Fruit fly (Drosophila melanogaster) whole organism, pupa: ENCODE data around the gene mab-21.

Source experiments
- CG10348 ChIP-seq: fragments of 200-800 bp; sonication (Bioruptor generic); IDR thresholded peaks from 2 replicates; pipeline ENCODE4 v1.3.6; 2022; ENCODE audit warnings: missing biosample characterization, missing genetic modification characterization
- CG12605 ChIP-seq: fragments of 200-800 bp; sonication (Bioruptor generic); IDR thresholded peaks from 2 replicates; pipeline ENCODE4 v1.3.6; 2022; ENCODE audit warnings: missing biosample characterization, missing genetic modification characterization
- CG13204 ChIP-seq: fragments of 200-800 bp; sonication (Bioruptor generic); optimal IDR thresholded peaks from 2 replicates; lab custom pipeline; 2018; ENCODE audit warnings: missing biosample characterization, mild to moderate bottlenecking, missing genetic modification characterization, moderate library complexity
- CG14655 ChIP-seq: fragments of 200-800 bp; sonication (Bioruptor generic); optimal IDR thresholded peaks from 3 replicates; lab custom pipeline; 2017; ENCODE audit warnings: mild to moderate bottlenecking, missing biosample characterization, missing genetic modification reagents, missing genetic modification characterization
- CG15710 ChIP-seq: fragments of 200-800 bp; sonication (Bioruptor generic); optimal IDR thresholded peaks from 2 replicates; lab custom pipeline; 2018; ENCODE audit warnings: missing biosample characterization, mild to moderate bottlenecking, missing genetic modification characterization, moderate library complexity
- CG17806 ChIP-seq: fragments of 200-800 bp; sonication (Bioruptor generic); optimal IDR thresholded peaks from 2 replicates; lab custom pipeline; 2018; ENCODE audit warnings: missing biosample characterization, mild to moderate bottlenecking, missing genetic modification characterization, moderate library complexity
- CG32121 ChIP-seq: fragments of 200-800 bp; sonication (Bioruptor generic); IDR thresholded peaks from 2 replicates; pipeline ENCODE4 v1.3.6; 2022; ENCODE audit warnings: missing biosample characterization, missing genetic modification characterization
- CG34367 ChIP-seq: fragments of 200-800 bp; sonication (Bioruptor generic); optimal IDR thresholded peaks from 2 replicates; lab custom pipeline; 2018; ENCODE audit warnings: missing biosample characterization, mild to moderate bottlenecking, missing genetic modification characterization
- CG4496 ChIP-seq: fragments of 200-800 bp; sonication (Bioruptor generic); IDR thresholded peaks from 3 replicates; pipeline ENCODE4 v1.3.6; 2022; ENCODE audit warnings: missing biosample characterization, missing genetic modification characterization
- CG8159 ChIP-seq: fragments of 200-800 bp; sonication (Bioruptor generic); optimal IDR thresholded peaks from 3 replicates; lab custom pipeline; 2018; ENCODE audit warnings: missing biosample characterization, mild to moderate bottlenecking, missing genetic modification characterization, moderate library complexity
- CG8301 ChIP-seq: fragments of 200-800 bp; sonication (Bioruptor generic); optimal IDR thresholded peaks from 2 replicates; lab custom pipeline; 2018; ENCODE audit warnings: missing biosample characterization, mild to moderate bottlenecking, missing genetic modification characterization
- CG9948 ChIP-seq: fragments of 200-800 bp; sonication (Bioruptor generic); optimal IDR thresholded peaks from 2 replicates; lab custom pipeline; 2018; ENCODE audit warnings: missing biosample characterization, mild to moderate bottlenecking, missing genetic modification characterization, moderate library complexity
- D1 ChIP-seq: fragments of 200-800 bp; sonication (Bioruptor generic); optimal IDR thresholded peaks from 2 replicates; lab custom pipeline; 2018; ENCODE audit warnings: missing biosample characterization, mild to moderate bottlenecking, missing genetic modification characterization, moderate library complexity
- EcR ChIP-seq: fragments of 200-800 bp; sonication (Bioruptor generic); optimal IDR thresholded peaks from 3 replicates; lab custom pipeline; 2019; ENCODE audit warnings: missing biosample characterization, missing genetic modification characterization, mild to moderate bottlenecking, moderate library complexity, missing genetic modification reagents
- Ets98B ChIP-seq: fragments of 200-800 bp; sonication (Bioruptor generic); IDR thresholded peaks from 2 replicates; pipeline ENCODE4 v1.3.6; 2022; ENCODE audit warnings: missing biosample characterization, missing genetic modification characterization
- Pif1A ChIP-seq: fragments of 200-800 bp; sonication (Bioruptor generic); optimal IDR thresholded peaks from 3 replicates; lab custom pipeline; 2016; ENCODE audit warnings: missing biosample characterization, missing genetic modification characterization
- Pif1B ChIP-seq: fragments of 200-800 bp; sonication (Bioruptor generic); optimal IDR thresholded peaks from 3 replicates; lab custom pipeline; 2016; ENCODE audit warnings: missing biosample characterization, missing genetic modification characterization
- Snoo ChIP-seq: fragments of 200-800 bp; sonication (Bioruptor generic); optimal IDR thresholded peaks from 3 replicates; lab custom pipeline; 2017; ENCODE audit warnings: missing biosample characterization, mild to moderate bottlenecking, missing genetic modification characterization, inconsistent platforms
- fd96Ca ChIP-seq: fragments of 200-800 bp; sonication (Bioruptor generic); IDR thresholded peaks from 3 replicates; pipeline ENCODE4 v1.3.6; 2022; ENCODE audit warnings: missing biosample characterization, missing genetic modification characterization
- gl ChIP-seq: fragments of 200-800 bp; sonication (Bioruptor generic); optimal IDR thresholded peaks from 2 replicates; lab custom pipeline; 2018; ENCODE audit warnings: missing biosample characterization, mild to moderate bottlenecking, missing genetic modification characterization
- rn ChIP-seq: fragments of 200-800 bp; sonication (Bioruptor generic); IDR thresholded peaks from 2 replicates; pipeline ENCODE4 v1.3.6; 2022; ENCODE audit warnings: missing biosample characterization, missing genetic modification characterization

mab-21 gene

DNA sequence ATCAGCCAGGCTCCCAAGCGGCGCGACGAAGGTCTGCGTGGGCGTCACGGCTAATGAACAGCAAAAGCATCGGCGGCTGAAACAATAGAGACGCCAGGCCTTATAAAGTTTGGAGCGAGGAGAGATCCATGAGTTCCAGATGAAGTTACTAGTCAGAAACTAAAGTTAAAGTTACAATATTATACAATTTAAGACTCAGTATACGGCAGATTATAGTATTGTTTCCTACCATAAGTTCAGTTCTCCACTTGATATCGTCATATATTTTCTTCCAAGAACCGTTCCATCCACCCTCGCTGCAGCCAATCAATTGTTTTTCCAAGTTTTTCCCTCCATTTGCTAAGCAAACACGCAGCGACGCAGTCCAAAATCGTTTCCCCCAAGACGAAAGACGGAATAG, 29.6 kb downstream of the mab-21 start:
- TF ChIP-seq gl (tag; lab: Kevin White, UChicago) (no peak), CG32121 (GFP tag; lab: Robert Waterston, UW) (no peak), Pif1A (GFP tag; lab: Kevin White, UChicago) (no peak), CG12605 (GFP tag; lab: Robert Waterston, UW) (no peak), CG13204 (GFP tag; lab: Kevin White, UChicago) (no peak), CG34367 (tag; lab: Kevin White, UChicago) (no peak), CG9948 (tag; lab: Kevin White, UChicago) (no peak), EcR (GFP tag; lab: Kevin White, UChicago) (no peak), CG14655 (GFP tag; lab: Kevin White, UChicago) (no peak), CG8159 (no peak), D1 (tag; lab: Kevin White, UChicago) (no peak), Pif1B (GFP tag; lab: Kevin White, UChicago) (no peak), CG8301 (tag; lab: Kevin White, UChicago) (no peak), CG10348 (GFP tag; lab: Robert Waterston, UW) (no peak), Ets98B (GFP tag; lab: Robert Waterston, UW) (no peak), fd96Ca (GFP tag; lab: Robert Waterston, UW) (no peak), rn (GFP tag; lab: Robert Waterston, UW) (no peak), Snoo (tag; lab: Kevin White, UChicago) (no peak), CG15710 (tag; lab: Kevin White, UChicago) (no peak)

DNA sequence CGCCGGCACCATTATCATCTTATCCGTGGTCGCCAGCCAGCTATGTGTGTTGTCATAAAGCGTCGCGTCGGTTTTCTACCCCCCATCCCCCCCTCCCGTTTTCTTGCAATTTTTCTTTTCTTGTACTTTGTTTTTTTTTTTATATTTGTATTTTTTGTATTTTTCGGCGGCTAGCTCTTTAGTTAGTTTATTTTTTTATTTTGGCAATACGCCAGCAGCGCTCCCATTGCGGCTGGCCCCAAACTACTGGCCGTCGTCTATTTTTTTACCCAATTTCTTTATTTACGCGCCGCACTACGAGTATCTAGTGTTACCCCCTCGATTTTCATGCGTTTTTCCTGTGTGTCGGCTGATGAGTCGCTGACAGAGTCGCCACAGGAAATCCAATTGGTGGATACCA, 31.6 kb downstream of the mab-21 start:
- TF ChIP-seq CG13204 (GFP tag; lab: Kevin White, UChicago), result no peak
- TF ChIP-seq Ets98B (GFP tag; lab: Robert Waterston, UW), result peak; percentile 50
- no peak for TF ChIP-seq CG10348 (GFP tag; lab: Robert Waterston, UW)
- TF ChIP-seq EcR (GFP tag; lab: Kevin White, UChicago), result no peak
- no peak for TF ChIP-seq CG9948 (tag; lab: Kevin White, UChicago)
- TF ChIP-seq CG4496 (GFP tag; lab: Robert Waterston, UW), result peak; percentile 26; the same call in 1 of the 3 replicates
- TF ChIP-seq rn (GFP tag; lab: Robert Waterston, UW), result no peak
- no peak for TF ChIP-seq gl (tag; lab: Kevin White, UChicago)
- TF ChIP-seq CG15710 (tag; lab: Kevin White, UChicago), result no peak
- no peak for TF ChIP-seq D1 (tag; lab: Kevin White, UChicago)
- TF ChIP-seq Snoo (tag; lab: Kevin White, UChicago), result no peak
- TF ChIP-seq CG32121 (GFP tag; lab: Robert Waterston, UW), result peak; percentile 23; the same call in 1 of the 2 replicates
- TF ChIP-seq CG14655 (GFP tag; lab: Kevin White, UChicago), result no peak
- TF ChIP-seq CG12605 (GFP tag; lab: Robert Waterston, UW), result peak; percentile 11; the same call in 1 of the 2 replicates
- TF ChIP-seq, all 21 proteins: peak for 4

DNA sequence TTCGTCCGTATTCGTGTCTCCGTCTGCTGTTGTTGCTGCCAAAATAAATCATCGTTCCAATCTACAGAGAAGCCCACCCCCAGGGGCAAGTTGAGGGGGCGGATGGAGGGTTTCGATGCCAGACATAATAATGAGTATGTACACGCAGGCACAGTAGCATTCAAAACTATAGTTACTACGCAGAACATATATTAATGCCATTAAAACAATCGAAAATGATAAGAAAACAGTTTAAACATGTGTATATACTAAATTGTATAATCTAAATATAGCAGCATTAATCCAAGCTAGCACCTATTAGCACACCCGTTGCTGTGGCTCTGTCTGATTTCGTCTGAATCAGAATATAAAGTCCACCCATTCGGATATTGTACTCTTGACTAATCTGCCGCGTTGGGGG, 32.1 kb downstream of the mab-21 start:
- TF ChIP-seq fd96Ca (GFP tag; lab: Robert Waterston, UW), result peak; percentile 79
- peak; percentile 72 for TF ChIP-seq CG32121 (GFP tag; lab: Robert Waterston, UW)
- peak; percentile 60 for TF ChIP-seq CG34367 (tag; lab: Kevin White, UChicago)
- TF ChIP-seq CG4496 (GFP tag; lab: Robert Waterston, UW), result peak; percentile 82
- peak; percentile 63 for TF ChIP-seq CG17806
- TF ChIP-seq CG8159, result peak; percentile 75
- TF ChIP-seq CG15710 (tag; lab: Kevin White, UChicago), result peak; percentile 68
- TF ChIP-seq Ets98B (GFP tag; lab: Robert Waterston, UW), result peak; percentile 83
- TF ChIP-seq Pif1A (GFP tag; lab: Kevin White, UChicago), result peak; percentile 75
- TF ChIP-seq D1 (tag; lab: Kevin White, UChicago), result no peak
- peak; percentile 72 for TF ChIP-seq Pif1B (GFP tag; lab: Kevin White, UChicago)
- peak; percentile 64; the same call in 1 of the 2 replicates for TF ChIP-seq CG12605 (GFP tag; lab: Robert Waterston, UW)
- TF ChIP-seq CG13204 (GFP tag; lab: Kevin White, UChicago), result peak; percentile 46
- TF ChIP-seq CG10348 (GFP tag; lab: Robert Waterston, UW), result no peak
- TF ChIP-seq gl (tag; lab: Kevin White, UChicago), result peak; percentile 63
- TF ChIP-seq Snoo (tag; lab: Kevin White, UChicago), result peak; percentile 88
- peak; percentile 61 for TF ChIP-seq CG9948 (tag; lab: Kevin White, UChicago)
- TF ChIP-seq EcR (GFP tag; lab: Kevin White, UChicago), result no peak
- TF ChIP-seq CG14655 (GFP tag; lab: Kevin White, UChicago), result peak; percentile 57
- TF ChIP-seq CG8301 (tag; lab: Kevin White, UChicago), result peak; percentile 62
- 0 out of 2 replicates have a peak, but pooled peaks have one; percentile 17 for TF ChIP-seq rn (GFP tag; lab: Robert Waterston, UW)
- TF ChIP-seq, all 21 proteins: peak for 18

DNA sequence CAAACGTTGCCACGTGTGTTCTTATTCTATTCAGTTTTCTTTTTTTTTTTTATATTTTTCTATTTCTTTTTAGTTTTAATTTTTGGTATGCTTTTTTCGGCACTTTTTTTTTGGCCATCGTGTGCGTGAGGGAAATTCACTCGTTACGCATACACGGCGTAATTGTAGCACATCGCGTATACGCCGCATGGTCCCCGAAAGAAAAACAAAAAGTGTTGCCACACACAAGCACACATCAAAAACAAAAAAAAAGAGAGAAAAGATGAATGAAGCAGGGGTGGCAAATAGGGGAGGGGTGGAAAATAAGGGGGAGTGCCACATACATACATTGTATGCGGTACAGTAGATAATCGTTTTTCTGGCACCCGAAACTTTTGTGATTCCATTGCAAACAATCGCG, 35.2 kb downstream of the mab-21 start:
- peak; percentile 71 for TF ChIP-seq Ets98B (GFP tag; lab: Robert Waterston, UW)
- TF ChIP-seq CG12605 (GFP tag; lab: Robert Waterston, UW), result peak; percentile 49
- peak; percentile 83 for TF ChIP-seq CG32121 (GFP tag; lab: Robert Waterston, UW)
- peak; percentile 75; the same call in 2 of the 3 replicates for TF ChIP-seq CG4496 (GFP tag; lab: Robert Waterston, UW)
- peak; percentile 50; the same call in 1 of the 2 replicates for TF ChIP-seq rn (GFP tag; lab: Robert Waterston, UW)
- TF ChIP-seq D1 (tag; lab: Kevin White, UChicago), result no peak
- TF ChIP-seq CG13204 (GFP tag; lab: Kevin White, UChicago), result no peak
- TF ChIP-seq fd96Ca (GFP tag; lab: Robert Waterston, UW), result peak; percentile 67

DNA sequence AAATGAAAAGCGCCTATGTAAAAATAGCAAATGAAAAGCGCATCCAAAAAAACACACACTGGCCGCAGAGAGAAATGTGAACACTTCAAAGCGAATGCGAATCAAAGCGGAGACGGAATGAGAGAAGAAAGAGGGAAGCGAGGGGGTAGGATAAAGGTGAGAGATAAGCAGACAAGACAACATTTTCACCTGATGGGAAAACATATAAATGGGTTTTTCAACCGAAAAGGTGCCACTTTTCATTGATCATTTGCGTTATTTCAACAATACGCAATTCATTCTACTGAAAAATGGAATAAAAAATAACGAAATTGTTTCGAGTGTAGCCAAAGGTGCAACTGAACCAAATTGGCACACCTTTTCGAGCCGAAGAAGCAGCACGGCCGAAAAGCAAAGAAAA, 35.9 kb downstream of the mab-21 start:
- no peak for TF ChIP-seq CG9948 (tag; lab: Kevin White, UChicago)
- TF ChIP-seq CG32121 (GFP tag; lab: Robert Waterston, UW), result peak; percentile 57; the same call in 1 of the 2 replicates
- no peak for TF ChIP-seq CG13204 (GFP tag; lab: Kevin White, UChicago)
- TF ChIP-seq CG34367 (tag; lab: Kevin White, UChicago), result no peak
- no peak for TF ChIP-seq CG10348 (GFP tag; lab: Robert Waterston, UW)
- TF ChIP-seq fd96Ca (GFP tag; lab: Robert Waterston, UW), result peak; percentile 16; the same call in 1 of the 3 replicates
- no peak for TF ChIP-seq Snoo (tag; lab: Kevin White, UChicago)
- no peak for TF ChIP-seq CG8159
- TF ChIP-seq gl (tag; lab: Kevin White, UChicago), result no peak
- TF ChIP-seq CG14655 (GFP tag; lab: Kevin White, UChicago), result no peak
- TF ChIP-seq Pif1B (GFP tag; lab: Kevin White, UChicago), result no peak
- no peak for TF ChIP-seq D1 (tag; lab: Kevin White, UChicago)
- no peak for TF ChIP-seq CG12605 (GFP tag; lab: Robert Waterston, UW)
- no peak for TF ChIP-seq CG8301 (tag; lab: Kevin White, UChicago)
- TF ChIP-seq rn (GFP tag; lab: Robert Waterston, UW), result peak; percentile 10; the same call in 1 of the 2 replicates
- 0 out of 3 replicates have a peak, but pooled peaks have one; percentile 31 for TF ChIP-seq CG4496 (GFP tag; lab: Robert Waterston, UW)
- TF ChIP-seq EcR (GFP tag; lab: Kevin White, UChicago), result no peak
- TF ChIP-seq CG17806, result no peak
- TF ChIP-seq Ets98B (GFP tag; lab: Robert Waterston, UW), result peak; percentile 36; the same call in 1 of the 2 replicates
- TF ChIP-seq Pif1A (GFP tag; lab: Kevin White, UChicago), result no peak
